Worm (Caenorhabditis elegans): ENCODE results near the gene F44E7.7.

The F44E7.7 gene

ce11 chrV:5822968-5823367 lies 37.7 kb upstream of the F44E7.7 start (continued):
- TF ChIP-seq pha-4 (GFP tag; IDR thresholded peaks at IDR 0.05), result no peak
- no peak for TF ChIP-seq pha-4 (tag; optimal IDR thresholded peaks at IDR 0.05)
- TF ChIP-seq egl-43 (GFP tag; IDR thresholded peaks at IDR 0.05), result no peak
- TF ChIP-seq lin-1 (GFP tag; IDR thresholded peaks at IDR 0.05), result peak; percentile 19; the same call in 1 of the 2 replicates
- no peak for TF ChIP-seq F37D6.2 (tag; optimal IDR thresholded peaks at IDR 0.05)
- TF ChIP-seq tra-1 (GFP tag; IDR thresholded peaks at IDR 0.05), result 0 out of 2 replicates have a peak, but pooled peaks have one; percentile 44
- peak; percentile 18 for TF ChIP-seq nhr-77 (tag; optimal IDR thresholded peaks at IDR 0.05)
- peak; percentile 39 for TF ChIP-seq mes-2 (tag; optimal IDR thresholded peaks at IDR 0.05; ENCODE audit: poor library complexity, severe bottlenecking)
- peak; percentile 22 for TF ChIP-seq dpl-1 (GFP tag; optimal IDR thresholded peaks at IDR 0.05)
- peak in 1 of 2 experiments; percentile 58 for TF ChIP-seq lsy-2 (tag; optimal IDR thresholded peaks at IDR 0.05)
- no peak for TF ChIP-seq ctbp-1 (GFP tag; IDR thresholded peaks at IDR 0.05)
- TF ChIP-seq aha-1 (tag), result peak; percentile 81
- peak; percentile 82 for TF ChIP-seq pqm-1 (tag; optimal IDR thresholded peaks at IDR 0.05)
- TF ChIP-seq ceh-20 (GFP tag; IDR thresholded peaks at IDR 0.05), result peak; percentile 60; the same call in 1 of the 2 replicates
- no peak for TF ChIP-seq madf-9 (GFP tag; conservative IDR thresholded peaks at IDR 0.05)
- peak; percentile 57 for TF ChIP-seq nhr-25 (tag; optimal IDR thresholded peaks at IDR 0.05; ENCODE audit: borderline replicate concordance, insufficient read depth)
- TF ChIP-seq set-16 (GFP tag; IDR thresholded peaks at IDR 0.05), result no peak
- TF ChIP-seq ceh-44 (GFP tag; IDR thresholded peaks at IDR 0.05), result no peak
- peak in 1 of 2 experiments; percentile 74 for TF ChIP-seq unc-62 (GFP tag; optimal IDR thresholded peaks at IDR 0.05 in 1 of 2)
- TF ChIP-seq unc-62 (tag; optimal IDR thresholded peaks at IDR 0.05), result no peak
- no peak for TF ChIP-seq ceh-82 (tag; optimal IDR thresholded peaks at IDR 0.05)
- TF ChIP-seq zag-1 (tag; optimal IDR thresholded peaks at IDR 0.05), result no peak
- no peak for TF ChIP-seq daf-16 (GFP tag; optimal IDR thresholded peaks at IDR 0.05)
- TF ChIP-seq daf-16 (tag; optimal IDR thresholded peaks at IDR 0.05), result peak; percentile 31
- TF ChIP-seq gei-8 (GFP tag; optimal IDR thresholded peaks at IDR 0.05), result no peak
- no peak for TF ChIP-seq attf-4 (tag; optimal IDR thresholded peaks at IDR 0.05)
- peak; percentile 99 for TF ChIP-seq nhr-28 (tag; optimal IDR thresholded peaks at IDR 0.05)

- no peak for TF ChIP-seq daf-16 (GFP tag; optimal IDR thresholded peaks at IDR 0.05)
- TF ChIP-seq daf-16 (tag; optimal IDR thresholded peaks at IDR 0.05), result peak; percentile 43
- TF ChIP-seq lin-1 (GFP tag; IDR thresholded peaks at IDR 0.05), result no peak
- TF ChIP-seq dve-1 (tag; optimal IDR thresholded peaks at IDR 0.05; ENCODE audit: insufficient read depth), result peak; percentile 45
- TF ChIP-seq zip-2 (tag; optimal IDR thresholded peaks at IDR 0.05), result no peak
- TF ChIP-seq sdz-12 (GFP tag; optimal IDR thresholded peaks at IDR 0.05), result no peak
- TF ChIP-seq aha-1 (tag), result peak; percentile 7
- TF ChIP-seq R02D3.7 (tag; optimal IDR thresholded peaks at IDR 0.05), result no peak
- peak; percentile 56 for TF ChIP-seq nhr-48 (tag; optimal IDR thresholded peaks at IDR 0.05)
- TF ChIP-seq ctbp-1 (GFP tag; IDR thresholded peaks at IDR 0.05), result no peak
- TF ChIP-seq hlh-11 (tag; optimal IDR thresholded peaks at IDR 0.05), result peak; percentile 77
- no peak for TF ChIP-seq nhr-10 (tag; optimal IDR thresholded peaks at IDR 0.05)
- peak; percentile 92 for TF ChIP-seq dmd-6 (GFP tag; IDR thresholded peaks at IDR 0.05)
- peak; percentile 38 for TF ChIP-seq nhr-102 (tag; optimal IDR thresholded peaks at IDR 0.05)
- no peak for TF ChIP-seq D1046.2 (GFP tag; IDR thresholded peaks at IDR 0.05)
- TF ChIP-seq pqm-1 (tag; optimal IDR thresholded peaks at IDR 0.05), result peak; percentile 75
Measured at ce11 chrV:5821451-5822143, 36.3 kb upstream of the F44E7.7 start.

ce11 chrV:5820401-5820800 lies 35.1 kb upstream of the F44E7.7 start:
- TF ChIP-seq nhr-48 (tag; optimal IDR thresholded peaks at IDR 0.05) (peak; percentile 31), unc-62 (GFP tag; optimal IDR thresholded peaks at IDR 0.05 in 1 of 2) (no peak), unc-62 (tag; optimal IDR thresholded peaks at IDR 0.05) (no peak), nhr-41 (GFP tag; IDR thresholded peaks at IDR 0.05) (no peak), F26F4.8 (GFP tag; conservative IDR thresholded peaks at IDR 0.05) (no peak), nhr-76 (tag; optimal IDR thresholded peaks at IDR 0.05) (no peak), unc-130 (GFP tag; optimal IDR thresholded peaks at IDR 0.05) (no peak), pqm-1 (tag; optimal IDR thresholded peaks at IDR 0.05) (peak; percentile 0), tra-1 (GFP tag; IDR thresholded peaks at IDR 0.05) (no peak), aha-1 (tag) (peak; percentile 69), dmd-6 (GFP tag; IDR thresholded peaks at IDR 0.05) (peak; percentile 62), T20F7.1 (GFP tag; optimal IDR thresholded peaks at IDR 0.05) (no peak), hif-1 (tag; optimal IDR thresholded peaks at IDR 0.05) (peak in 1 of 2 experiments; percentile 66), madf-9 (GFP tag; conservative IDR thresholded peaks at IDR 0.05) (no peak), daf-16 (GFP tag; optimal IDR thresholded peaks at IDR 0.05) (no peak), daf-16 (tag; optimal IDR thresholded peaks at IDR 0.05) (peak; percentile 10), daf-19 (GFP tag; conservative IDR thresholded peaks at IDR 0.05) (no peak), F49E8.2 (tag; optimal IDR thresholded peaks at IDR 0.05; ENCODE audit: borderline replicate concordance) (no peak), arid-1 (GFP tag; conservative IDR thresholded peaks at IDR 0.05) (no peak), tag-97 (GFP tag; IDR thresholded peaks at IDR 0.05) (no peak)

Measured in whole organism, L4 larva.